Fruit fly (Drosophila melanogaster) whole organism, adult: ENCODE data around the gene CG14277.

Experiments
- CG11617 ChIP-seq: fragments of 200-800 bp; sonication (Bioruptor generic); optimal IDR thresholded peaks from 2 replicates; lab custom pipeline; 2017; ENCODE audit warnings: mild to moderate bottlenecking, missing biosample characterization, missing genetic modification reagents, missing genetic modification characterization
- CG12768 ChIP-seq: fragments of 200-800 bp; sonication (Bioruptor generic); optimal IDR thresholded peaks from 2 replicates; lab custom pipeline; 2017; ENCODE audit warnings: missing biosample characterization, missing genetic modification characterization, mild to moderate bottlenecking, moderate library complexity, missing genetic modification reagents
- CG14711 ChIP-seq: fragments of 200-800 bp; sonication (Bioruptor generic); optimal IDR thresholded peaks from 2 replicates; lab custom pipeline; 2018; ENCODE audit warnings: missing biosample characterization, mild to moderate bottlenecking, missing genetic modification characterization, moderate library complexity
- CG1620 ChIP-seq: fragments of 200-800 bp; sonication (Bioruptor generic); optimal IDR thresholded peaks from 2 replicates; lab custom pipeline; 2016; ENCODE audit warnings: missing biosample characterization, missing genetic modification characterization
- CG33017 ChIP-seq: fragments of 200-800 bp; sonication (Bioruptor generic); optimal IDR thresholded peaks from 2 replicates; lab custom pipeline; 2018; ENCODE audit warnings: missing biosample characterization, mild to moderate bottlenecking, missing genetic modification characterization, moderate library complexity
- CG5204 ChIP-seq: fragments of 200-800 bp; sonication (Bioruptor generic); optimal IDR thresholded peaks from 2 replicates; lab custom pipeline; 2016; ENCODE audit warnings: missing biosample characterization, missing genetic modification characterization
- CG7045 ChIP-seq: fragments of 200-800 bp; sonication (Bioruptor generic); optimal IDR thresholded peaks from 2 replicates; lab custom pipeline; 2017; ENCODE audit warnings: missing biosample characterization, mild to moderate bottlenecking, missing genetic modification characterization
- CG7101 ChIP-seq: fragments of 200-800 bp; sonication (Bioruptor generic); optimal IDR thresholded peaks from 2 replicates; lab custom pipeline; 2018; ENCODE audit warnings: missing biosample characterization, mild to moderate bottlenecking, missing genetic modification characterization, moderate library complexity
- Clk ChIP-seq: fragments of 200-800 bp; sonication (Bioruptor generic); optimal IDR thresholded peaks from 2 replicates; lab custom pipeline; 2017; ENCODE audit warnings: missing biosample characterization, missing genetic modification characterization
- Crg-1 ChIP-seq: fragments of 200-800 bp; sonication (Bioruptor generic); optimal IDR thresholded peaks from 2 replicates; lab custom pipeline; 2016; ENCODE audit warnings: missing biosample characterization, missing genetic modification characterization
- Hr96 ChIP-seq: fragments of 200-800 bp; sonication (Bioruptor generic); optimal IDR thresholded peaks from 2 replicates; lab custom pipeline; 2016; ENCODE audit warnings: missing biosample characterization, missing genetic modification characterization
- Mnt ChIP-seq: fragments of 200-800 bp; sonication (Bioruptor generic); optimal IDR thresholded peaks from 2 replicates; lab custom pipeline; 2016; ENCODE audit warnings: missing biosample characterization, mild to moderate bottlenecking, missing genetic modification characterization
- bab1 ChIP-seq: fragments of 200-800 bp; sonication (Bioruptor generic); optimal IDR thresholded peaks from 3 replicates; lab custom pipeline; 2019; ENCODE audit warnings: missing biosample characterization, mild to moderate bottlenecking, missing genetic modification characterization, moderate library complexity
- cic ChIP-seq: fragments of 200-800 bp; sonication (Bioruptor generic); optimal IDR thresholded peaks from 2 replicates; lab custom pipeline; 2017; ENCODE audit warnings: missing biosample characterization, mild to moderate bottlenecking, missing genetic modification characterization, moderate library complexity
- cnc ChIP-seq, 2 experiments: fragments of >200 bp; optimal IDR thresholded peaks; 2 replicates each; lab custom pipeline; 2017
- kay ChIP-seq: fragments of 200-800 bp; sonication (Bioruptor generic); peaks from one replicate; lab custom pipeline; 2016; ENCODE audit warnings: missing biosample characterization, missing genetic modification characterization, borderline replicate concordance
- ovo ChIP-seq: fragments of 200-800 bp; sonication (Bioruptor generic); optimal IDR thresholded peaks from 2 replicates; lab custom pipeline; 2016; ENCODE audit warnings: missing biosample characterization, missing genetic modification characterization
- pad ChIP-seq: fragments of 200-800 bp; sonication (Bioruptor generic); optimal IDR thresholded peaks from 3 replicates; lab custom pipeline; 2017; ENCODE audit warnings: missing biosample characterization, missing genetic modification characterization, mild to moderate bottlenecking, moderate library complexity, missing genetic modification reagents
- tj ChIP-seq: fragments of 200-800 bp; sonication (Bioruptor generic); optimal IDR thresholded peaks from 3 replicates; lab custom pipeline; 2017; ENCODE audit warnings: missing biosample characterization, mild to moderate bottlenecking, missing genetic modification characterization, moderate library complexity
- toe ChIP-seq: fragments of 200-800 bp; sonication (Bioruptor generic); optimal IDR thresholded peaks from 2 replicates; lab custom pipeline; 2016; ENCODE audit warnings: missing biosample characterization, missing genetic modification characterization

Gene CG14277

DNA sequence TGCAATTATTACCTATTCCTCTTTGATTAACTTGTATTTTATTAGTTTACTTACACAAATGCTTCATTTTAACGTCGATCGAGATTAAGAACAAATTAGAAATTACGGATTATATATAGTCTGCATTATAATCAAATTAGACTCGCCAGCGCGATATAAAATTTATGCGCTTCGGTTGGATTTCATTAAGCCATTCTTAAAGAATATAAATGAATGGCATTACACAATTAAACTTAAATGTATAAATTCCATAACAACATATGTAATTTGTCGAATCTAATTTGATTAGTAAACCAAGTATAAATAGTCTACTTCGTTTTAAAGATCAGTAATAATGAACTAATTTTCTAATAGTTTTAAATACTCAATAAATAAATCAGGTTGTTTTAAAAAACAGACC lies 586 bp upstream of the CG14277 start, which contains the start of gene Spn28F:
TSS of gene Spn28F (minus strand) at position 101 of the 400 bp plus-strand sequence.
- TF ChIP-seq CG7045 (no peak), Hr96 (no peak), CG1620 (GFP tag; lab: Kevin White, UChicago) (no peak), kay (GFP tag; lab: Kevin White, UChicago) (no peak), cic (GFP tag; lab: Kevin White, UChicago) (no peak), CG14711 (tag; lab: Kevin White, UChicago) (no peak), bab1 (no peak), Clk (GFP tag; lab: Kevin White, UChicago) (no peak), pad (GFP tag; lab: Kevin White, UChicago) (no peak), CG5204 (GFP tag; lab: Kevin White, UChicago) (no peak), CG33017 (no peak), cnc (optimal IDR thresholded peaks at IDR 0.05; lab: Kevin White, UChicago) (no peak), Crg-1 (GFP tag; lab: Kevin White, UChicago) (no peak), CG7101 (tag; lab: Kevin White, UChicago) (no peak), CG11617 (no peak)

DNA sequence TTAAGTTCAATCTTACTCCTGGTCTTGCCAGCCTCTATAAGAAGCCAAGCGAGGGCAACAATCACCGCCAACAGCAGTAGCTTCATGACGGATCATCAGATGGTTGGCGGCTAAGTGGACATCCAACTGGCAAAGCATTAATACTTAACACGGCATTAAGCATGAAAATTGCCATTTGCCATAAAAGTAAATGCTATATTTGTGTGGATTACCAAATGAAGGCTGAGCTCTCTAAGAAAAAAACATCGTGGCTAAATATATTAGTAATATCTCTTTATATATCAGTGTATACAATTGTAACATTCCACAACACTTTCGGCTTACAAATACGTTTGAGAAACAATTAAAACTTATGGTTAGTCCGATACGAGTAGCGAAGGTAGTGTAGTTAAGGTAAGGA lies 1.6 kb downstream of the CG14277 start, which contains the start of gene CG43057:
TSS of gene CG43057 (minus strand) at position 101 of the 400 bp plus-strand sequence.
- TF ChIP-seq CG1620 (GFP tag; lab: Kevin White, UChicago) = no peak
- TF ChIP-seq cnc (optimal IDR thresholded peaks at IDR 0.05; lab: Kevin White, UChicago) = no peak
- no peak for TF ChIP-seq cic (GFP tag; lab: Kevin White, UChicago)
- TF ChIP-seq ovo (GFP tag; lab: Kevin White, UChicago) = no peak
- no peak for TF ChIP-seq bab1
- no peak for TF ChIP-seq CG12768 (GFP tag; lab: Kevin White, UChicago)
- TF ChIP-seq Hr96 = no peak
- no peak for TF ChIP-seq CG5204 (GFP tag; lab: Kevin White, UChicago)

DNA sequence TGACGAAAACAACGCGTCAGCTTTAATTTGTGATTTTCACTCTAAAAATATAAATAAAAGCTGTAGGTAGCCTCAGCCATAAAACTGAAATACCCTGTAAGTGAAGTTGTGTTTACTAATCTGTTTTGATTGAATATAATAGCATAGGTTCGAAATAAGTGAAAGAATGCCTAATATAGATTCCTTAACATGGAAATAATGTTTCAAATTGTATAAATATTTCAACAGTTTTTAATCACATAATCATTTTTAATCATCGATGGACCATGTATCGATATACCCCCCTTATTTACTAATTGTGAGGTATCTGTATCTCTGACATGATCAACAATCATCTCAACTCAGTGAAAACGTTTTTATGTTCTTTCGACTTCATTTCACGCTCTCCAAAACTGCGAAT lies 13.1 kb downstream of the CG14277 start:
- TF ChIP-seq CG7101 (tag; lab: Kevin White, UChicago) (peak; percentile 15), CG33017 (peak; percentile 53), CG14711 (tag; lab: Kevin White, UChicago) (peak; percentile 5), tj (no peak)

DNA sequence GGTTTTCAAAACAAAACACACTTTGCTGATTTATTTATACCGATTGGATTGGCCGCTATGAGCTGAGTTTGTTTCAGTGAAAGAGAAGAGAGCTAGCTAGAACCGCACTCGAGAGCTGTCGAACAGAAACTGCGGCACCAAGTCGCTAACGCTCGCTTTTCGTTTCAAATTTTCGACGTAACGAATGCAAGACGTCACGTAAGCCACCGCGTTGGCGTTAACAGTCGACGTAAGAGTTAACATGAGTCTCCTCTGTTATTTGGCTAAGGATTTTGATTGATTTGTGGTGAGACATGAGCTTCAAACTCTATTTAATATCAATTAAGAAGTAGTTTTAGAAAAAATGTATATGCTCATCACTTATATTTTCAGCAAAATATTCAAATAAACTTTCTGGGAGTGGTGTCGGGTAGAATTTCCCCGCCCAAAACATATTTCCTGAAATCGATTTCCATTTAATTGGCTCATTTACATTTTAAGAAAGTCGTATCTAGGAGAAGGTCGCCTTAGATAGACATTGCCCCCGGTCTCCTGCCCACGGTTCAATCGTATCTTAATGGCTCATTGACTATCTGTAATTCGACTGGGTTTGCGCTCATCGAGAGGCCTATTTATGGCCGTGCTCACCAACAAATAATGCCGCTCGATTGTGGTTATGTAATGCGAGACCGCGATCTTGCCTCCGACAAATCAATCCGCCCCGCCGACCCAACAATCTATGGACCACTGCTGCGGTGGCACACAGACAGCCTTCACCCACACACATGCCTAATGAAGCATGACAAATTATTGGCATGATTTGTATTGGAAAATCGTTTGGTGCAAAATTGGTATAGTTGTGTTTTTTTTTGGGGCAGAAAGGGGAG lies 15.3 kb downstream of the CG14277 start, which contains the start of gene CG8086:
TSS of gene CG8086 (minus strand) at position 102 of the 866 bp plus-strand sequence.
- TF ChIP-seq CG7045 (no peak), CG5204 (GFP tag; lab: Kevin White, UChicago) (no peak)

DNA sequence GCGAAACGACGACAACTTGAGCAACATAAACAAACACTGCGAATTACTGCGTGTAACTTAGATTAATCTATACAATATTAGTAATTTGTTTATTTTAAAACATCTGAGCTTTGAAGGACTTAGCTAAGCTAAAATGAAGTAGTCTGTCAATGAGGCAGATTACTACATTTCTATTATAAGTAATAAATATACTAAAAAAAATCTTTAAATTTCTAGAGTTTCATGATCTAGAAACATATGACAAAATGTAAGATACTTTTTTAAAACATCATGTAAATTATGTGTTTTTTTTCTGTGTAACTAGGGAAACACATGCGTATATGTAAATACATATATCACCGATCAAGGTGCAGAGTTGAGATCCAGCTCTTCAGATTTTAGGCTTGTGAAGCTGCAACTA lies 23.9 kb downstream of the CG14277 start:
- TF ChIP-seq Hr96 (no peak), CG12768 (GFP tag; lab: Kevin White, UChicago) (no peak), bab1 (no peak), CG11617 (no peak), cic (GFP tag; lab: Kevin White, UChicago) (no peak), ovo (GFP tag; lab: Kevin White, UChicago) (no peak), CG33017 (no peak), CG7045 (no peak), tj (no peak), CG7101 (tag; lab: Kevin White, UChicago) (no peak), kay (GFP tag; lab: Kevin White, UChicago) (no peak), CG14711 (tag; lab: Kevin White, UChicago) (no peak), Crg-1 (GFP tag; lab: Kevin White, UChicago) (no peak), Clk (GFP tag; lab: Kevin White, UChicago) (no peak), toe (GFP tag; lab: Kevin White, UChicago) (no peak), Mnt (GFP tag; lab: Kevin White, UChicago) (no peak), CG1620 (GFP tag; lab: Kevin White, UChicago) (no peak), pad (GFP tag; lab: Kevin White, UChicago) (no peak), CG5204 (GFP tag; lab: Kevin White, UChicago) (no peak)

DNA sequence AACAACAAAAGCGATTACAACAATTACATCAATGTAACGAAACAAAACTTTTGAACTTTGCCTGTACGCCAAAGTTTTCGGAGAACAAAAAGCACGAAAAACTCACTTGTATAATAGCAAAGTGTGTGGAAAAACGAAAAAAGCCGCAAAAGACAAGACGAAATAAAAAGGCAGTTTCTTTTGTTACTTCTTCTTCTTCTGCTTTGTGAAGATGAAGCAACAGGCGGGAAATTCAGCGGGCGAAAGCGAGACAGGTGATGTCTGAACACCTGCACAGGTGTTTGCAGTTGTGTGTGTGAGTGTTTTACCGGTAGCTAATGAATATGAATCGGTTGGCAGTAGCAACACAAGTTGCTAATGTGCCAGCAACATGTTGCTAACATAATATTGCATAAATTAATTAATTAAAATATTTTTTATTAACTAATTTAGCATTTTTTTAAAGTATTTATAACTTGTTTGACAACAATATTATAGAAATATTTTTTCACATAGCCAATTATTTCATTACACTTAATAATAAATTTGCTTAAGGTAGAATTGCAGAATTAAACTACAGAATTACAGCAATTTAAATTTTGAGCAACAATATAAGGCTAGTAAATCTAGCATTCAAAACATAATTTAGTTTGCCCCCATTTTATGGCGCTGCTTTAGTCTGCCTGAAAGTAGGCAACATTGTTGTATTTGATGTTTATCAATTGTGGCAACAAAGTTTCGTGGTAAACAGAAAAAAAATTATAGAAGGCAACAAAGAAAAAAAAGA lies 24.6 kb downstream of the CG14277 start:
- no peak for TF ChIP-seq tj
- TF ChIP-seq kay (GFP tag; lab: Kevin White, UChicago) = peak; percentile 36
- TF ChIP-seq CG1620 (GFP tag; lab: Kevin White, UChicago) = no peak

DNA sequence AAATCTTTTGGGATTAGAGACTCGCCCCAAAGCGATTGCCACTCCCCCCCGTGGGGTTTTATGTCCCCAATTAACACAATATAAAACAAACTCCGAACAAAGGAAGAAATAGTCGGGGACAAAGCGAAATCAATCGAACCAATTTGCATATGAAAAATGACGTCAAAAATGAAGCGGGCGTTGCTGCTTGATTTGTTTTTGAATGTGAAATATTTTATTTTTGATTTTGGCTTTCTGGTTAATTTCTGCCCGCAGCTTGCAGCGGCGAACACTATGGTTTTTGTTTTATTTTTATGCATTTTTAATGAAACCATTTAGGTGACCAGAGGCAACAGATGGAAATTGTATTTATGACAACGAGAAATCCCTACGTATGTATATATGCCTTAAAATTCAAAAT lies 26.4 kb downstream of the CG14277 start:
- TF ChIP-seq CG7101 (tag; lab: Kevin White, UChicago) (no peak), tj (no peak), CG11617 (no peak), cic (GFP tag; lab: Kevin White, UChicago) (no peak), CG5204 (GFP tag; lab: Kevin White, UChicago) (no peak), Mnt (GFP tag; lab: Kevin White, UChicago) (no peak)
